Worm (Caenorhabditis elegans) whole organism, mixed stage, embryonic: ENCODE measurements around the gene F47G3.1.

Source experiments
- blmp-1 ChIP-seq: fragments of 150-350 bp; optimal IDR thresholded peaks from 2 replicates; lab custom pipeline; 2014; ENCODE audit warnings: missing biosample characterization, missing genetic modification characterization
- flh-1 ChIP-seq: fragments of 200-800 bp; sonication (Bioruptor generic); optimal IDR thresholded peaks from 2 replicates; lab custom pipeline; 2018; ENCODE audit warnings: mild to moderate bottlenecking, missing genetic modification characterization, moderate library complexity, missing compliant biosample characterization
- nhr-237 ChIP-seq: fragments of 150-350 bp; optimal IDR thresholded peaks from 2 replicates; lab custom pipeline; 2014; ENCODE audit warnings: missing biosample characterization, missing genetic modification characterization
- nhr-76 ChIP-seq: sonication (generic microtip); optimal IDR thresholded peaks from 2 replicates; lab custom pipeline; 2017; ENCODE audit warnings: missing biosample characterization, missing genetic modification characterization
- zip-8 ChIP-seq: fragments of 150-350 bp; optimal IDR thresholded peaks from 2 replicates; lab custom pipeline; 2014; ENCODE audit warnings: missing biosample characterization, missing genetic modification characterization

- TF ChIP-seq flh-1 (GFP tag; lab: Kevin White, UChicago) = no peak
- TF ChIP-seq zip-8 (tag; lab: Kevin White, UChicago) = no peak
- TF ChIP-seq nhr-237 (tag; lab: Kevin White, UChicago) = no peak
- no peak for TF ChIP-seq nhr-76 (tag; lab: Kevin White, UChicago)
- no peak for TF ChIP-seq blmp-1 (tag; lab: Kevin White, UChicago)
Measured at ce11 chrX:2341989-2342388, 43.6 kb upstream of the F47G3.1 start, which contains the start of gene nlp-22.
